Comparison of ENCODE assay signal across 1 worm cellular context in genomic region chrV:14830267-14831175, ce11.
A peak's percentile ranks its signal among the peaks of the same experiment; 100 is the strongest.
TF ChIP-seq lines count a peak whose summit lies in the region.

No protein-coding gene starts in this region.

TF ChIP-seq in whole organism, young adult, 124 proteins besides CTCF, POLR2A, EP300 and RAD21 (continued from another document):
- TF ChIP-seq pha-4 (tag; optimal IDR thresholded peaks at IDR 0.05; lab: Kevin White, UChicago) (no peak), dox-1 (GFP tag; IDR thresholded peaks at IDR 0.05; lab: Robert Waterston, UW) (peak; percentile 42; the same call in 1 of the 2 replicates), D2030.7 (GFP tag; IDR thresholded peaks at IDR 0.05; lab: Robert Waterston, UW) (no peak), C06A6.2 (GFP tag; conservative IDR thresholded peaks at IDR 0.05; lab: Robert Waterston, UW) (no peak), madf-3 (GFP tag; IDR thresholded peaks at IDR 0.05; lab: Robert Waterston, UW) (no peak), aptf-2 (GFP tag; conservative IDR thresholded peaks at IDR 0.05; lab: Robert Waterston, UW) (no peak), sdz-38 (tag; optimal IDR thresholded peaks at IDR 0.05; lab: Kevin White, UChicago) (no peak), egl-18 (GFP tag; IDR thresholded peaks at IDR 0.05; lab: Robert Waterston, UW) (no peak), snpc-4 (GFP tag; optimal IDR thresholded peaks at IDR 0.05; lab: Kevin White, UChicago) (no peak), snpc-4 (tag; optimal IDR thresholded peaks at IDR 0.05; lab: Kevin White, UChicago) (no peak), lsl-1 (GFP tag; optimal IDR thresholded peaks at IDR 0.05; lab: Kevin White, UChicago) (no peak), hlh-26 (GFP tag; conservative IDR thresholded peaks at IDR 0.05; lab: Robert Waterston, UW) (no peak), let-607 (tag; optimal IDR thresholded peaks at IDR 0.05; lab: Kevin White, UChicago) (peak; percentile 94 to 96), efl-1 (GFP tag; optimal IDR thresholded peaks at IDR 0.05; lab: Kevin White, UChicago) (no peak), ztf-3 (GFP tag; optimal IDR thresholded peaks at IDR 0.05; lab: Kevin White, UChicago) (no peak), attf-3 (GFP tag; conservative IDR thresholded peaks at IDR 0.05; lab: Robert Waterston, UW) (no peak), ceh-100 (GFP tag; IDR thresholded peaks at IDR 0.05; lab: Robert Waterston, UW) (no peak), akir-1 (GFP tag; optimal IDR thresholded peaks at IDR 0.05; lab: Kevin White, UChicago) (no peak), mcd-1 (GFP tag; IDR thresholded peaks at IDR 0.05; lab: Robert Waterston, UW) (no peak; the same call in 1 of the 2 replicates), egl-44 (GFP tag; IDR thresholded peaks at IDR 0.05; lab: Robert Waterston, UW) (0 out of 2 replicates have a peak, but pooled peaks have one; percentile 7), Y79H2A.3 (GFP tag; conservative IDR thresholded peaks at IDR 0.05; lab: Robert Waterston, UW) (no peak), T26A5.8 (tag; optimal IDR thresholded peaks at IDR 0.05; lab: Kevin White, UChicago) (no peak), F52B5.7 (tag; optimal IDR thresholded peaks at IDR 0.05; lab: Kevin White, UChicago) (peak; percentile 52), die-1 (tag; optimal IDR thresholded peaks at IDR 0.05; lab: Kevin White, UChicago) (no peak), mel-28 (tag; optimal IDR thresholded peaks at IDR 0.05; lab: Kevin White, UChicago; ENCODE audit: borderline replicate concordance) (no peak), ama-1 (optimal IDR thresholded peaks at IDR 0.05; lab: Kevin White, UChicago) (no peak), ama-1 (GFP tag; optimal IDR thresholded peaks at IDR 0.05; lab: Kevin White, UChicago) (no peak), Y95B8A.8 (GFP tag; IDR thresholded peaks at IDR 0.05; lab: Robert Waterston, UW) (no peak), fkh-3 (tag; optimal IDR thresholded peaks at IDR 0.05; lab: Kevin White, UChicago) (no peak), F55B11.4 (tag; optimal IDR thresholded peaks at IDR 0.05; lab: Kevin White, UChicago; ENCODE audit: borderline replicate concordance, insufficient read depth) (no peak), F10E7.11 (tag; optimal IDR thresholded peaks at IDR 0.05; lab: Kevin White, UChicago) (no peak), somi-1 (GFP tag; optimal IDR thresholded peaks at IDR 0.05; lab: Kevin White, UChicago) (no peak)
